Worm (Caenorhabditis elegans): Measurements from ENCODE around the gene srlf-28.
A peak's percentile ranks its signal among the peaks of the same experiment; 100 is the strongest.

The srlf-28 gene

DNA sequence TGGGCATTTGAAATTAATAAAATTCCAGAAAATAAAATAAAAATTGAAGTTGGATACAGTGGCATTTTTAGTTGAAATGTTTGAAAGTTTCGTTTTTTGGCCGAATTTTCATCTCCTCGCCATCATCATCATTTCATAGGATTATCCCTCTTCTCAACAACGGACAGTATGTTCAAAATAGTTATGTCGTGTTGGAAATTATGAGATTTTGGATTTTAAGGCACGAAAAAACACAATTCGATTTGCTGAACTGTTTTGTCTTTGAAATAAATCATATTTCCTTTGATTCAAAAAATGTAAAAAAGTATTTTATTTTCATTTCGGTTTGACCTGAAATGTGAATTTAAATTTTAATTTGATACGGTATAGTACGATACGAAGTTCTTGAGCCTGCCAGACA, at the start of gene srlf-28:
Gene srlf-28, minus strand, starts transcription at position 101 of the 400 bp plus-strand sequence.
- TF ChIP-seq mec-3 (tag; optimal IDR thresholded peaks at IDR 0.05; ENCODE audit: borderline replicate concordance) (no peak), ceh-31 (tag; optimal IDR thresholded peaks at IDR 0.05) (no peak), hlh-8 (tag; optimal IDR thresholded peaks at IDR 0.05) (no peak), ceh-22 (tag; optimal IDR thresholded peaks at IDR 0.05) (no peak), sox-4 (tag; optimal IDR thresholded peaks at IDR 0.05) (no peak), pha-2 (tag; optimal IDR thresholded peaks at IDR 0.05) (no peak), unc-86 (tag; optimal IDR thresholded peaks at IDR 0.05) (no peak), Y22D7AL.16 (tag; optimal IDR thresholded peaks at IDR 0.05) (no peak), lim-6 (tag; optimal IDR thresholded peaks at IDR 0.05) (no peak), ceh-45 (GFP tag; IDR thresholded peaks at IDR 0.05) (no peak), pros-1 (tag; optimal IDR thresholded peaks at IDR 0.05) (no peak), ceh-34 (tag; optimal IDR thresholded peaks at IDR 0.05) (no peak), fkh-10 (GFP tag; optimal IDR thresholded peaks at IDR 0.05) (no peak), unc-3 (GFP tag; conservative IDR thresholded peaks at IDR 0.05) (no peak), unc-3 (tag; optimal IDR thresholded peaks at IDR 0.05) (no peak), tbx-2 (tag; optimal IDR thresholded peaks at IDR 0.05) (no peak), hlh-6 (tag; optimal IDR thresholded peaks at IDR 0.05) (no peak), ceh-6 (GFP tag; optimal IDR thresholded peaks at IDR 0.05) (no peak), ceh-30 (tag; optimal IDR thresholded peaks at IDR 0.05) (no peak), elt-4 (tag; optimal IDR thresholded peaks at IDR 0.05) (no peak)

DNA sequence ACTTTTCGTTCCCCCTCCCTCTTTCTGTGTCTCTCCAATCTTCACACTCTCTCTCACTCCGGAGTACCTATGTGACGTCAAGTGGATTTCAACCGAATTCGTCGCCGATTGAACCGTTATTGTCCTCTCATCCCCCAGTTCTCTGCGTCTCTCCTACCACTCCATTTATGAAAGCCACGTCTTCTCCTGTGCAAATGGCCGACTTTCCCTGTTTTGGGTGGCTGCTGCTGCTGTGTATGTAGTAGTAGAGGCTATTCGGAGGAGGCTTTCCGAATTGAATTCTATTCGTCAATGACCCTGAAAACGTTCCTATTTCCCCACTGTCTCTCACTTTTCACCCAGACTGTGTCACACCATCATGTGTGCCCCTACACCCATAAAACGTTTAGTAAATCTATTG, 48.1 kb upstream of the srlf-28 start:
- TF ChIP-seq ceh-30 (tag; optimal IDR thresholded peaks at IDR 0.05) (no peak), fkh-6 (tag; optimal IDR thresholded peaks at IDR 0.05) (no peak), sox-4 (tag; optimal IDR thresholded peaks at IDR 0.05) (no peak), ztf-16 (tag; optimal IDR thresholded peaks at IDR 0.05) (no peak), hlh-13 (GFP tag; optimal IDR thresholded peaks at IDR 0.05) (no peak), ceh-31 (tag; optimal IDR thresholded peaks at IDR 0.05) (peak; percentile 31), tbx-2 (tag; optimal IDR thresholded peaks at IDR 0.05) (no peak), npax-4 (tag; optimal IDR thresholded peaks at IDR 0.05) (no peak), hlh-15 (tag; optimal IDR thresholded peaks at IDR 0.05) (no peak), pros-1 (tag; optimal IDR thresholded peaks at IDR 0.05) (peak; percentile 48), unc-3 (GFP tag; conservative IDR thresholded peaks at IDR 0.05) (no peak), unc-3 (tag; optimal IDR thresholded peaks at IDR 0.05) (no peak), ceh-2 (tag; optimal IDR thresholded peaks at IDR 0.05) (no peak)

ce11 chrIV:14391268-14391667, 47.6 kb upstream of the srlf-28 start:
- TF ChIP-seq eyg-1 (tag; optimal IDR thresholded peaks at IDR 0.05) (no peak), ceh-9 (tag; optimal IDR thresholded peaks at IDR 0.05) (no peak), ama-1 (optimal IDR thresholded peaks at IDR 0.05) (no peak)

DNA sequence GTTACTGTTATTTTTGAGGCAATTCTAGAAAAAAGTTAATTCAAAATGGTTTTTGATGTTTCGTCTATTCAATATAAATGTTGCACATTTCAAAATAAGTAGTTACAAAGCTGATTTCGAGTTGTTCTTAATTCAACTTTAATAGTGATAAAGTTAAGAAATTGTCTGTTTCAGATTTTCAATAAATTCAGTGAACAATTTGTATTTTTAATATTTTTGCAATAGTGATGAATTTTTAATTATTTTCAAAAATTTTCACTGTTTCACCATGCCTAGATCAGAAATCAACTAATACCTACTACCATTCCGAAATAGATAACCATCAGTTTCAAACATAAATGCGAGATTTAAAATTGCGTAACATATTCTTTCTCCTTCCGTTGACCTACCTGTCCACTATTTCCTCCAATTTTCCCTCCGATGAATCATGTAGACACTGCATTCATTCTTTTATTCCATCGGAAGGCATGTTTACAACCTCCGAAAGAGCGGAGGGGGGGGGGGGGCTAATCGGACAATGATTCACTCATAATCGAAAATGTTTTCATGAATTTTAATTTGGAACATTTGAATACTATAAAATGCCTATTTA, 46.5 kb upstream of the srlf-28 start:
- TF ChIP-seq lim-6 (tag; optimal IDR thresholded peaks at IDR 0.05) (no peak), F13H6.1 (tag; optimal IDR thresholded peaks at IDR 0.05) (no peak), C08G9.2 (tag; optimal IDR thresholded peaks at IDR 0.05) (no peak), ahr-1 (tag; optimal IDR thresholded peaks at IDR 0.05) (no peak), elt-4 (tag; optimal IDR thresholded peaks at IDR 0.05) (no peak), zip-5 (tag; optimal IDR thresholded peaks at IDR 0.05) (no peak), pat-9 (tag; optimal IDR thresholded peaks at IDR 0.05) (no peak), nhr-11 (tag; optimal IDR thresholded peaks at IDR 0.05) (no peak), hlh-6 (tag; optimal IDR thresholded peaks at IDR 0.05) (no peak), sox-4 (tag; optimal IDR thresholded peaks at IDR 0.05) (no peak), pros-1 (tag; optimal IDR thresholded peaks at IDR 0.05) (no peak), hlh-8 (tag; optimal IDR thresholded peaks at IDR 0.05) (no peak)

DNA sequence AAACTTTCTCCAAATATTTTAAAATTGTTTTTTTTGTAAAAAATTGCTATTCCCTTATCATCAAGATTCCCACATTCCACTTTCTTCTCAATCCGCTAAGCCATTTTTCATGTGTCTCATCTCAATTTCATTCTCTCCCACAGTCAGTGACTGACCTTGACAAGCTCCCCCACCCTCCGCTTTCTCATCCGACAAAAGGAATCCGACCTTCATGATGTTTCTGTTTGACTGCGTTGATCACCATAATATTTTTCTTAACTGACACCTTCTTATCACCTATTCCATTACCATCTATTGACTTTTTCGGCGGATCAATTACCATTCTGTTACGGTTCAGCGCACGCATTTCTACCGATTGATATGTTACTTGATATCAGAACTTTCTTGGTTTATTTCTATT, 45.4 kb upstream of the srlf-28 start:
- TF ChIP-seq che-1 (tag; optimal IDR thresholded peaks at IDR 0.05) (no peak), sdc-2 (tag; optimal IDR thresholded peaks at IDR 0.05) (no peak), elt-4 (tag; optimal IDR thresholded peaks at IDR 0.05) (no peak), fkh-6 (tag; optimal IDR thresholded peaks at IDR 0.05) (no peak), K02D7.2 (tag; optimal IDR thresholded peaks at IDR 0.05) (no peak), rnt-1 (tag; optimal IDR thresholded peaks at IDR 0.05) (no peak), lim-6 (tag; optimal IDR thresholded peaks at IDR 0.05) (no peak), mec-3 (tag; optimal IDR thresholded peaks at IDR 0.05; ENCODE audit: borderline replicate concordance) (no peak), tbx-2 (tag; optimal IDR thresholded peaks at IDR 0.05) (no peak), unc-42 (tag; optimal IDR thresholded peaks at IDR 0.05) (no peak), ttx-3 (tag; optimal IDR thresholded peaks at IDR 0.05) (no peak), unc-3 (GFP tag; conservative IDR thresholded peaks at IDR 0.05) (no peak), unc-3 (tag; optimal IDR thresholded peaks at IDR 0.05) (no peak)

Measured in whole organism, late embryonic.